Worm (Caenorhabditis elegans) whole organism, late embryonic: Measurements from ENCODE around the gene tpp-2.

Experiments used
- dve-1 ChIP-seq: sonication (generic microtip); optimal IDR thresholded peaks from 2 replicates; lab custom pipeline; 2017; ENCODE audit warnings: antibody characterized with exemption, mild to moderate bottlenecking, missing genetic modification characterization, missing compliant biosample characterization
- fkh-10 ChIP-seq: fragments of 150-350 bp; optimal IDR thresholded peaks from 2 replicates; lab custom pipeline; 2014; ENCODE audit warnings: missing biosample characterization, missing genetic modification reagents, missing genetic modification characterization
- syd-9 ChIP-seq: sonication (generic microtip); optimal IDR thresholded peaks from 2 replicates; lab custom pipeline; 2016; ENCODE audit warnings: mild to moderate bottlenecking, missing genetic modification characterization, moderate library complexity, missing compliant biosample characterization

- TF ChIP-seq dve-1 (tag; lab: Kevin White, UChicago) (no peak), syd-9 (no peak), fkh-10 (GFP tag; lab: Kevin White, UChicago) (no peak)
These were observed 40.7 kb upstream of the tpp-2 start for ce11 chrII:6138138-6138537.
